Worm (Caenorhabditis elegans) whole organism, L4/young adult: ENCODE measurements around the gene tbc-18.
"Not testable (repeated sequence)": the region's sequence is repeated elsewhere in the genome, so short reads cannot be mapped to it uniquely, and the experiment has no call there.

Source experiments
- W03F9.2 ChIP-seq: fragments of 150-350 bp; optimal IDR thresholded peaks from 2 replicates; lab custom pipeline; 2014; ENCODE audit warnings: missing biosample characterization, missing genetic modification characterization
- dao-5 ChIP-seq: sonication (generic microtip); optimal IDR thresholded peaks from 2 replicates; lab custom pipeline; 2016; ENCODE audit warnings: missing genotype, missing genetic modification characterization, moderate library complexity, missing compliant biosample characterization
- him-1 ChIP-seq: sonication (generic microtip); optimal IDR thresholded peaks from 2 replicates; lab custom pipeline; 2016; ENCODE audit warnings: missing genotype, missing genetic modification reagents, missing genetic modification characterization, missing compliant biosample characterization

The tbc-18 gene

DNA sequence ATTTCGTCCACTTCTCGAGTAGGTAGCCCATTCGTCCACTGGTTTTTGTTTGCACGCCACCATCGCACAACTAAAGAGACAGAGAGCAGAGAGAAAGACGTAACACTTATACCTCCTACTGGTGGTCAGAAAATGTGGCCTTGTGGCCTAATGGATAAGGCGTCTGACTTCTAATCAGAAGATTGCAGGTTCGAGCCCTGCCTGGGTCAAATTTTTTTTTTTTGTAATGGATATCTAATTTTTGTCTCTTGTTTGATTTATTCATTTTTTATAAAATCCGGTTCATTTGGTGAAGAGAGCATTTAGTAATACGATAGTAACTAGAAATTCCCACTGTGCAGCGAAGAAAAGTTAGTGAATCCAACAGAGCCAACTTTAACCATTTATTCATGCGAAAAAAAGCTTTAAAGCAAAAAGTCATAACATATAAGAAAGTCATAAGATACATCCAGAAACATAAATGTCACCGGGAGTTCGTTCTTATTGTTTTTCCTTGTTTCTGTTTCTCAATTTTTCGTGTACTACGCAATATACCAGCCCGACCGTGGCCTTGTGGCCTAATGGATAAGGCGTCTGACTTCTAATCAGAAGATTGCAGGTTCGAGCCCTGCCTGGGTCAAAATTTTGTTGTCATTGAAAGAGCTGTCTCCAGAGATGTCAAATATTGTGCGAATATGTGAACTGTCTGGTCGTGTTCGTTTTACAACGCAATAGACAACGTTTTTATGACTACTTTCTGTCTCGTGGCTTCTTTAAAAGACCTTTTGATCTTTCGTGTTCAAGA, 7.9 kb downstream of the tbc-18 start:
- TF ChIP-seq him-1 (tag; lab: Kevin White, UChicago) (peak; percentile 53), W03F9.2 (tag; lab: Kevin White, UChicago) (no peak)

DNA sequence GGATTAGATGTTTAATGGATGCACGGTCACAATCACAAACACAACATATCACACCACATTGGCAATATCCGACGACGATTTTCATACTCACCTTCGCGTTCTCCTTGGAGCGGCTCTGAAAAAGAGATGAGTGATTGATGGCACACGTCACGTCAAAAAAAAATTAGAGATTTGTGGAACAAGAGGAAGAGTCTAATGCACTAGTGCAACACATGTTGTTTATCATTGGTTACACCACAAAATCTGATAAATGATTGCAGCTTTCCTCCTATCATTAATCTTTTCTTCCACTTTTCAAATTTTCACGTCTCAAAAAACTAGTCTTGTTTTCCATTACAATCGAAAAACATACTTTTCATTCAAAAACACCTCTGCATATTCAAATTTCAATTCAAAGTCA, 12.2 kb downstream of the tbc-18 start:
- TF ChIP-seq W03F9.2 (tag; lab: Kevin White, UChicago): no peak

DNA sequence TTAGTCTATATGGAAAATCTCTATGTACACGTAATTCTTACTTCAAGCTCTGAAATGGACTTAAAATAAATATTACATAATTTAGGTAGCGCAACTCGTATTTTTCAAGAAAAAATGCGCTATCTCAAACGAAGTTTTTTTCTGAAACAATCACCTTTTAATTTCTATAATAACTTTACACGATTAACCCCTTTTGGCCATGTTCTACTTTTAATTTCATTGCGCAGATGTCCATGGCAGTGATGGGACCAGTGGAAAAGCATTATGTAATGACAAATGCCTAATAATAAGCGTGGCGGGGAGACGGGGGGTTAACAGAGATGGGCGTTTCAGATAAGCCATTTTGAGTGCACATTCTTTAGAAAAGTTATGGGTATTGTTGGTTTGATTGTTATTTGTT, 13.1 kb downstream of the tbc-18 start:
- no peak for TF ChIP-seq W03F9.2 (tag; lab: Kevin White, UChicago)
- no peak for TF ChIP-seq him-1 (tag; lab: Kevin White, UChicago)
- no peak for TF ChIP-seq dao-5

DNA sequence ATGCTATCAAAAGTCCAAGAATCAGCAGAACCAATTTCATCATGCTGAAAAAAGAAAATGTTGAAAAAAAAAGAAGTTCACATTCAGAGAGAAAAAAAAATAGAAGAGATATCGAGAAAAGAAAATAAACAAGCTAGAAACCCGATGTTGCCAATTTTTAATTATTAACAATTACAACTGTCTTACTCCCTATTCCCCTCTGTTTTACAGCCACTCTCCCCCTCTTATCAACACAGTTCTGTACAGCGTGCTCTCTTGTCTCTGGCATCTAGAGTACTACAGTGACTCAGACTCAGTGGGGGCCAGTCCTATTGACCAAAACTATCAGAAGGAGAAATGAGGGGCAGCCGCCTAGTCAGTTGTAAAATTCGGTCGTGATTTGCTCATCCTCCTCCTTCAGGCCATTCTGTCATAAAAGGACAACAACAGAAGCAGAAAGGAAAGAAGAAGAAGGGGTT, 14.2 kb downstream of the tbc-18 start, which contains the start of gene wrk-1:
Gene wrk-1, minus strand, starts transcription at position 51 of the 458 bp plus-strand sequence.
- no peak for TF ChIP-seq him-1 (tag; lab: Kevin White, UChicago)
- TF ChIP-seq W03F9.2 (tag; lab: Kevin White, UChicago): no peak
- TF ChIP-seq dao-5: no peak

DNA sequence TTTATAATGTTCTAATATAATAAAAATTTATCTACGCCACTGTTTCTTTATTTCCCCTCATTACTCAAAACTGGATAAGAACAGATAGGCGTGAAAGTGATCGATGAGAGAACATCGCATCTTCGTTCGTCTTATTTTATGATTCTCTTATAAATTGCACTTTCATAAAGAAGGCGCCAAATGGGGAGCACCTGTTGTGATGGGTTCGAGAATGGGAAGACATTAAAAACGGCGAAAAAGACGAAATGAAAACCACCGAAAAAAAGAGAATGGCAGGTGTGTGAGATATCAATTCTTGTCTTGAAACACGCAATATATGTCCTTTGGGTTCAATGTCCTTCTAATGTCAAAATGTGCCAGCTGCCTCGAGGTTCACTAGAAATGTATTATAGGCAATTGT, 15.9 kb downstream of the tbc-18 start:
- no peak for TF ChIP-seq him-1 (tag; lab: Kevin White, UChicago)
- no peak for TF ChIP-seq W03F9.2 (tag; lab: Kevin White, UChicago)
- no peak for TF ChIP-seq dao-5

DNA sequence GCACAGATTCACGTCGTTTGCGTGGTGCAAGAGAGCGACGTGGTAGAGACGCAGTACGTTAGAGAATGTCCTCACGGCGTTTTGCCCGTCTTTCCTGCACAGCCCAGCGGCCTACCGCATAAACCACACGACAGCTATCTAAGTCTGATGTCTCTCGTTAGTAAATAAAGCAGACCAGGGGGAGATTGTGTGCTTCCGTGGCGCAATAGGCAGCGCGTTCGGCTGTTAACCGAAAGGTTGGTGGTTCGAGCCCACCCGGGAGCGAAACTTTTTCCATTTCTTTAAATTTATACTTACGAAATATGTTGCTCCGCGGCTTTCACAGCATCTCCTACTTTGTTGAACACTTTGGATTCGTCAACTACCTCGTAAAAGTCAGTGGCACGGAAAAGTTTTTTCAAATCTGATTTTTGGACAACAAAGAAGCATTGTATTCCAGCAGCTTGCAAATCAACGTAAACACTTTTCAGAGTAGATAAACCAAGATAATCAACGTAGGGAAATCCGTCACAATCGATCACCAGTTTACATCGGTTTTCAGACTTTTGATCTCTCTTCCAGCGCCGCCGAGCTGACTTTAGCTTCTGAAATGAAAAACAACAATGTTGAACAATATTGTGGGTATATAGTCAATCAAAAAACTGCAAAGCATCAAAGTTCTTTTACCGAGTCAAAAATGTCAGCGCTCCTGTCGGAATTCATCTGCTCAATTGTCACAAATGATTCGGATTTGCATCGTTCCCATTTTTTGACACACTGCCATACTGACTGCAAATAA, 26.1 kb downstream of the tbc-18 start:
- peak; percentile 63 for TF ChIP-seq W03F9.2 (tag; lab: Kevin White, UChicago)
- peak; percentile 93 for TF ChIP-seq him-1 (tag; lab: Kevin White, UChicago)
- TF ChIP-seq dao-5: peak; percentile 93

DNA sequence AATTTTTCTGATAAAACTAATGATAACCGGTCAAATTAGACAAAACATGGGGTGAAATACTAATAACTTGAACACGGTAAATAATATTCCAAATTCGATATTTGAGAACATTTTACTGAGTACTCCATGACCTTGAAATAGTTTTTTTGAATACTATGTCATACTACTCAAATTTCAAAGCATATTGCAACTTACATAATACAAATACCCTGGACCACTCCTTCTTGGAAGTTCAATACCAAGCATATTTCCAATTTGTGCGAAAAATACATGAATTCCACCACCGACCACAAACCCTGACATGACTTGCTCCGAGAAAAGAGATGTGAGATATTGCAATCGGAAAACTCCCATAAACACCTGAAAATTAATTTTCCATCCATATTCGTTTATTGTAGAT, 28.5 kb downstream of the tbc-18 start:
- TF ChIP-seq him-1 (tag; lab: Kevin White, UChicago) (no peak), W03F9.2 (tag; lab: Kevin White, UChicago) (no peak), dao-5 (no peak)

DNA sequence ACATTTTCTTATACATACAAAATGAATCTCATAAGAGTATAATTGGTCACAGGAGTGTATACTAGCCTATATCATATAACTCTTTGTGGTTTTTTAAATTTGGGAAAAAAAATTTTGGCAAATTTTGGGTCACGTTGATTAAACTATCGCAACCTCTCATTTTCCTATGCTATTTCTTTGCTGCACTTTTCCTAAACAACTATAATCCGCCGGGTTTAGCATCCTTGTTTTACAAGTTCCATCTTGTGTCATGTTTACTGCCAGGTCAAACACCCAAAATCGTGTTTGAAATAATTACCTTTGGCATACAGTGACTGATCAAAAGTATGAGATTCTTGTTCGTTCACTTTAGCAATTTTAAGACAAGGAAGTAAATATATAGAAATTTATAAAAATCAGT, 29.9 kb downstream of the tbc-18 start, which contains the start of gene sulp-3:
Gene sulp-3, minus strand, starts transcription at position 101 of the 400 bp plus-strand sequence.
- no peak for TF ChIP-seq W03F9.2 (tag; lab: Kevin White, UChicago)
- no peak for TF ChIP-seq him-1 (tag; lab: Kevin White, UChicago)
- TF ChIP-seq dao-5: no peak

DNA sequence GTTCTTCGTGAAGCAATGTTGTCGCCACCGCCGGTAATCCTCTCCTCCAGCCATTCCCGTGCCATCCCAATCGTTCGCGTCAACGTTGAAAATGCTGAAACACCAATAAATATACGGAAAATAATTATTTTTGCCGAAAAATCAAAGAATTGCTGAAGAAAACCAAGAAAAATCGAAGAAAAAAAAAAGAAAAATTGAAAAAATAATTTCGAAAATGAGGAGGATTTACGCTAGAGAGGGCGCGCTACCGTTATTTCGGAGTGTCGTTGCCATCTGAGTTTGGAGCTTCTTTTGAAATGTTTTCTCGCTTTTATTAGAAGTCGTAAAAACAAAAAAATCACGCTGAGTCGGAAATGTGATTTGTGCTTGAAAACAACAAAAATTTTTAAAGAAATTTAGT, 32.4 kb downstream of the tbc-18 start, which contains the start of gene F08F1.9:
Gene F08F1.9, minus strand, starts transcription at position 101 of the 400 bp plus-strand sequence.
- TF ChIP-seq dao-5; W03F9.2 (tag; lab: Kevin White, UChicago); him-1 (tag; lab: Kevin White, UChicago): not testable (repeated sequence)

DNA sequence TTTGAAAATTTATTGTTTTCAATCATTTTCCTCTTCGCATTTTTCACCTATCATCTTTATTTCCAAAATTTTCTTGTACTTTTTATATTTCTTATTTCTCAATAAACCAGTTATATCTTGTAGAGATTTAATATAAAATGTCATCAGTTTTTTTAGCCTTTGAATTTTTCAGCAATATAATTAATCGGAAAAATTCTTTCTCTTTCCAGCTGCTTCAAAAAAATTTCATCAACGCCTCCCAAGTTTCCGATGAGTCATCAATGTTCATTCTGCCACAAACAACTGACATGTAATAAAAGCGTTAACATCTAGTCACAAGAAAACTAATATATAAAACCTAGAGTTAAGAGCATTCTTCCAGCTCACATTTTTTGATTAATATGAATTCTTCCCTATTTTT, 34.8 kb downstream of the tbc-18 start, which contains the start of gene F08F1.4:
Gene F08F1.4, plus strand, starts transcription at position 301 of the 400 bp plus-strand sequence.
- TF ChIP-seq dao-5 (no peak), him-1 (tag; lab: Kevin White, UChicago) (no peak), W03F9.2 (tag; lab: Kevin White, UChicago) (no peak)

DNA sequence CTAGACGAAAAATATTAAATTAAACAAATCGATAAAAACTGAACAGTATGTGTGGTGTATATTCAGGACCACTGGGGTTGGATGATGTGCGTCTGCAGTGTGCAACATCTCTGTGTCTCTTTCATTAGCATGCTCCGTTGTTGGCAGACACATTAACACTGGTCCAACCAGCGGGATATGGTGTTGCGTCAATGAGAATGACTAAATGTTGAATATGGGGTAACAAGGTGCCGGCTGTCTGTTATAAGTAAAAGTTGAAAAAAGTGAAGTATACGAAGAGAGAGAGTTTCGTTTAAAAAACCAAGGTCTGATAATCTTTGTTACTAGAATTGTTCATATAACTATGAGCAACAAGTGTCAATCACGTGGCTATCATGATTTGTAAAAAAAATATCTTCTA, 38.5 kb downstream of the tbc-18 start, which contains the start of gene ced-8:
Gene ced-8, minus strand, starts transcription at position 101 of the 400 bp plus-strand sequence.
- TF ChIP-seq dao-5: no peak
- TF ChIP-seq him-1 (tag; lab: Kevin White, UChicago): no peak
- TF ChIP-seq W03F9.2 (tag; lab: Kevin White, UChicago): no peak

DNA sequence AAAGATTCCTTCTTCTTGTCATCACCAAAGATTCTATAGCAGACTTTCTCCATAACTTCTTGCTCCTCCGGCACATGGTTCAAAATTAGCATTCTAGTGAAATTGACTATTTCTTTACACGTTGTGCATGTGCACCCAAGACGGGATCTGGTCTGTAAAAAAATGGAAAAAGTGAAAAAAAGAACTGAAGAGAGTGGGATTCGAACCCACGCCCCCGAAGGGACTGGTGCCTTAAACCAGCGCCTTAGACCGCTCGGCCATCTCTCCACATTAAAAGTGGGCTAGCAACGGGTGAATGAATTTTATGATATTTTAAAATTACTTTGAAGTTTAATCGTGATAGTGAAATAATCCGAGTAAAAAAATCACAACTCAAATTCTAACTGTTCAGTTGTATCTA, 39.4 kb downstream of the tbc-18 start:
- no peak for TF ChIP-seq dao-5
- TF ChIP-seq him-1 (tag; lab: Kevin White, UChicago): no peak
- TF ChIP-seq W03F9.2 (tag; lab: Kevin White, UChicago): no peak

DNA sequence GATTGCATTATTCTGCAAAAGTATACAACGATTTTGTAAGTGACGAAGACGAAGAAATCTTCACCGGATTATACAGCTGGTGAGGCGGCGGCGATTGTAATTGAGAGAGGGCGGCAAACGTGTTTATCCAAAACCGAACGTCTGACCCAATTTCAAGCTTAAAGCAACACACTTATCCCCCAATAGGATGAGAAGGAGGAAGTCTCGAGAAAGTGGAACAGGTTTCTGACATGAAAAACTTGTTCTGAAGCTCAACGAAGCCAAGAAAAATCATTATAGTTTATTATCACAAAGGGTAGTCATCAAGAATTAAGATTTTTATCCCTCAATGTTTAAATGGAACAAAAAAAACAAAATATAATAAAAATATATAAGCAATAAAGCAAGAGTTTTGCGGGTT, 40.0 kb downstream of the tbc-18 start, which contains the start of gene spp-13:
Gene spp-13, minus strand, starts transcription at position 143 of the 400 bp plus-strand sequence.
- no peak for TF ChIP-seq dao-5
- TF ChIP-seq him-1 (tag; lab: Kevin White, UChicago): no peak
- TF ChIP-seq W03F9.2 (tag; lab: Kevin White, UChicago): no peak

DNA sequence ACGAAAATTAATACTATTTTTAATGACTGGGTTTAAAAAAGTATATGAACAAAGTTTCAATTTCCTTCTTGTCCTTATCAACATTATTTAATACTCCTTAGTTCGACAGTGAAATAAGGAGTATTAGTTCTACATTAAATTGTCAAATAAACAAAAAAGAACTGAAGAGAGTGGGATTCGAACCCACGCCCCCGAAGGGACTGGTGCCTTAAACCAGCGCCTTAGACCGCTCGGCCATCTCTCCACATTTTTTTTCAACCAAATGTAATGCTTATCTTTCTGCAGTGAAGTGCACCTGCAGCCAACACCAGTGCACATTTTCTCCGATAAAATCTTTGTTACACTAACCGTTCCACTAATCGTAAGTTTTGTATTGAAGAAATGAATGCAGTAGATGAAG, 40.9 kb downstream of the tbc-18 start:
- TF ChIP-seq dao-5 (no peak), W03F9.2 (tag; lab: Kevin White, UChicago) (no peak), him-1 (tag; lab: Kevin White, UChicago) (no peak)
